Worm (Caenorhabditis elegans) whole organism, midembryonic: Measurements from ENCODE around the gene T25C12.3.

Experiments
- T22C8.4 ChIP-seq: fragments of 200-800 bp; sonication (Bioruptor generic); IDR thresholded peaks from 2 replicates; pipeline ENCODE4 v1.3.6; 2022; ENCODE audit warnings: missing genetic modification characterization, missing compliant biosample characterization
- cog-1 ChIP-seq: sonication (generic microtip); optimal IDR thresholded peaks from 2 replicates; lab custom pipeline; 2016; ENCODE audit warnings: missing genetic modification characterization, missing compliant biosample characterization
- flt-1 ChIP-seq: fragments of 200-800 bp; sonication (Bioruptor generic); IDR thresholded peaks from 2 replicates; pipeline ENCODE4 v1.3.6; 2022; ENCODE audit warnings: missing genetic modification characterization, missing compliant biosample characterization
- klf-2 ChIP-seq: fragments of 200-800 bp; sonication (Bioruptor generic); conservative IDR thresholded peaks from 2 replicates; pipeline ENCODE4 v1.3.6; 2022; ENCODE audit warnings: missing genetic modification reagents, missing genetic modification characterization, missing compliant biosample characterization
- med-1 ChIP-seq: sonication (generic microtip); optimal IDR thresholded peaks from 2 replicates; lab custom pipeline; 2017; ENCODE audit warnings: missing genetic modification characterization, mild to moderate bottlenecking, missing compliant biosample characterization, antibody characterized with exemption, missing genetic modification reagents; ENCODE audit not compliant: insufficient read depth
- ref-1 ChIP-seq: fragments of 200-800 bp; sonication (Bioruptor generic); conservative IDR thresholded peaks from 2 replicates; pipeline ENCODE4 v1.3.6; 2022; ENCODE audit warnings: missing genetic modification reagents, missing genetic modification characterization, missing compliant biosample characterization
- tab-1 ChIP-seq: fragments of 200-800 bp; sonication (Bioruptor generic); IDR thresholded peaks from 2 replicates; pipeline ENCODE4 v1.3.6; 2022; ENCODE audit warnings: missing genetic modification characterization, missing compliant biosample characterization
- ztf-23 ChIP-seq: fragments of 200-800 bp; sonication (Bioruptor generic); IDR thresholded peaks from 2 replicates; pipeline ENCODE4 v1.3.6; 2022; ENCODE audit warnings: missing genetic modification reagents, missing genetic modification characterization, missing compliant biosample characterization
- ztf-29 ChIP-seq: fragments of 200-800 bp; sonication (Bioruptor generic); IDR thresholded peaks from 2 replicates; pipeline ENCODE4 v1.3.6; 2022; ENCODE audit warnings: missing genetic modification reagents, missing genetic modification characterization, missing compliant biosample characterization

The T25C12.3 gene

DNA sequence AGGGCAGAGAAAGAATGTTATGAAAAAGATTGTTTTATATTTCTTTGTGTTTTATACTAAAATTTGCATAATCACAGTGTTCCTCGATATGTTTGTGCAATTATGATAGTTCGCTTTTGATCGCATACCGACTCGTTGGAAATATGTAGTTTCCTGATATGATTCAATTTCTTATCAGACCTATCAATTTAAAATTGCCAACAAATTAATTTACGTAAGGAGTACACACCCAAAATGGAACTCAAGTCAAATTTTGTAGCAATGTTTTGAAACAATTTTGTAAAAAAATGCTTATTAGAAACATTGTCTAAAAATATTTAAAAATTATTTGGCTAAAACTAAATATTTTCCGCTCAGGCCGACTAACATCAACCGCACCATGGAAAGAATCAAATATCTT is 790 bp upstream of the T25C12.3 start:
- TF ChIP-seq tab-1 (GFP tag; lab: Robert Waterston, UW) (no peak), klf-2 (GFP tag; lab: Robert Waterston, UW) (no peak), cog-1 (tag; lab: Kevin White, UChicago) (no peak), T22C8.4 (GFP tag; lab: Robert Waterston, UW) (no peak), ztf-29 (GFP tag; lab: Robert Waterston, UW) (no peak), flt-1 (GFP tag; lab: Robert Waterston, UW) (no peak), ztf-23 (no peak), med-1 (GFP tag; lab: Kevin White, UChicago) (no peak), ref-1 (GFP tag; lab: Robert Waterston, UW) (no peak)

DNA sequence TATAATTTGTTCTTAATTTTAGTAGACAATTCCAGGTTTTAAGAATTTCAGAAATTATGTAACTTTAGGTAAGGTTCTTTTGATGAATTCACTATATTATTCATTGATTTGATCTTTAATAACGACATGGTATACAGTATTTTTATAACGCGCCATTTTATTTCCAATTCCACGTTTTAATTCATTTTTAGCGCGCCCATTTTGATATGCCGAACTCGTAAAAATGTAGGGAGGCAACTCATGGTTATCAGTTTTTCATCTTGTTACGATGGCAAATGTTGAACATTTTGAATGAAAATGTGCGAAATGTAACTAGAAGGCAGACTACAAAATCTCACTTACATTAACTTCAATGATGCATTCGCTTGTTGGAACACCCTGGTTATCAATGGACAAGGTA is 928 bp downstream of the T25C12.3 start:
- TF ChIP-seq tab-1 (GFP tag; lab: Robert Waterston, UW), result no peak
- TF ChIP-seq T22C8.4 (GFP tag; lab: Robert Waterston, UW), result no peak
- no peak for TF ChIP-seq ztf-23
- no peak for TF ChIP-seq ztf-29 (GFP tag; lab: Robert Waterston, UW)
- no peak for TF ChIP-seq cog-1 (tag; lab: Kevin White, UChicago)
- no peak for TF ChIP-seq ref-1 (GFP tag; lab: Robert Waterston, UW)
- TF ChIP-seq flt-1 (GFP tag; lab: Robert Waterston, UW), result no peak

- TF ChIP-seq flt-1 (GFP tag; lab: Robert Waterston, UW) (no peak), tab-1 (GFP tag; lab: Robert Waterston, UW) (no peak), ztf-29 (GFP tag; lab: Robert Waterston, UW) (no peak), klf-2 (GFP tag; lab: Robert Waterston, UW) (no peak), cog-1 (tag; lab: Kevin White, UChicago) (no peak), med-1 (GFP tag; lab: Kevin White, UChicago) (no peak), T22C8.4 (GFP tag; lab: Robert Waterston, UW) (no peak)
Observed at ce11 chrX:11491835-11492234, 8.0 kb downstream of the T25C12.3 start.

- no peak for TF ChIP-seq ztf-23
- no peak for TF ChIP-seq ztf-29 (GFP tag; lab: Robert Waterston, UW)
Observed at ce11 chrX:11489830-11490229, 10.0 kb downstream of the T25C12.3 start, which contains the start of gene spp-21. TSS of gene spp-21 (plus strand) at chrX:11490130.

DNA sequence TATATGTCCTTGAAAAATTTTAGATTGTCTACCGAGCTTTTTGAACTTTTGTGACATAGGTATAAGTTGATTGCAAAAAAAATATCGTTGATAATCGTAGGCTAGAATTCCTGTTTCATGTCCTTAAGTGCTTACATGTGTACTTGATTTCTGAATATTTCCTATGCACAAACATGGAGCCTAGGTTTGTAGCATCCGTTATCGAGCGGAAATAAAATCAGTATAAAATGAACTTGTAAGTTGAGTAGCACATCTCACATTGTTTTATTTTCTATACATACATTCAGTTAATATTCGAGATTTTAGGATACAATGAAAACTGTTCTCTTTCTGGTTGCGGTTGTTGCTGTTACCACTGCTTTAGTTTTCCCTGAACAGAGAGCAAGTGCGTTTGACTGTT is 12.3 kb downstream of the T25C12.3 start, which contains the start of gene spp-9:
spp-9 (plus strand) TSS at position 301 of the 400 bp plus-strand sequence.
- TF ChIP-seq med-1 (GFP tag; lab: Kevin White, UChicago) (no peak), ref-1 (GFP tag; lab: Robert Waterston, UW) (no peak), flt-1 (GFP tag; lab: Robert Waterston, UW) (no peak), tab-1 (GFP tag; lab: Robert Waterston, UW) (no peak), ztf-29 (GFP tag; lab: Robert Waterston, UW) (no peak), ztf-23 (no peak), cog-1 (tag; lab: Kevin White, UChicago) (no peak), T22C8.4 (GFP tag; lab: Robert Waterston, UW) (no peak), klf-2 (GFP tag; lab: Robert Waterston, UW) (no peak)

DNA sequence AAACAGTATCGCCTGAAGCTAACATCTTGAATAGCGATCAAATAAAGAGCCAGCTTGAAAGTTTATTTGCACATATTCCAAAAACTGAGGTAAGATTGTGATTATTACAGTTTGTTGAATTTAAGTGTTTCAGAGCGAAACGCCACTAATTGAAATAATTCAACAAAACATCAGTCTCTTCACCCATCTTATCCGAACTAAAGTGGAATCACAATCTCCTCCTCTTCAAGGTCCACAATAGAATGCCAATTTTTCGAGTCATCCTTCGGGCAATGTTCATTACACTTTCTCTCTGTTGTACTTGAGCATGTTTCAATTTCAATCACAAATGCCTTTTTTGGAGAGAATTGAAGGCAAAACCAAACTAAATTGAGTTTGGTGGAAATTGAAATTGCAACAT is 15.8 kb downstream of the T25C12.3 start:
- no peak for TF ChIP-seq ztf-29 (GFP tag; lab: Robert Waterston, UW)
- no peak for TF ChIP-seq ztf-23
- no peak for TF ChIP-seq T22C8.4 (GFP tag; lab: Robert Waterston, UW)
- no peak for TF ChIP-seq flt-1 (GFP tag; lab: Robert Waterston, UW)
- no peak for TF ChIP-seq klf-2 (GFP tag; lab: Robert Waterston, UW)
- TF ChIP-seq med-1 (GFP tag; lab: Kevin White, UChicago), result no peak
- no peak for TF ChIP-seq tab-1 (GFP tag; lab: Robert Waterston, UW)
- TF ChIP-seq ref-1 (GFP tag; lab: Robert Waterston, UW), result no peak
- TF ChIP-seq cog-1 (tag; lab: Kevin White, UChicago), result no peak

DNA sequence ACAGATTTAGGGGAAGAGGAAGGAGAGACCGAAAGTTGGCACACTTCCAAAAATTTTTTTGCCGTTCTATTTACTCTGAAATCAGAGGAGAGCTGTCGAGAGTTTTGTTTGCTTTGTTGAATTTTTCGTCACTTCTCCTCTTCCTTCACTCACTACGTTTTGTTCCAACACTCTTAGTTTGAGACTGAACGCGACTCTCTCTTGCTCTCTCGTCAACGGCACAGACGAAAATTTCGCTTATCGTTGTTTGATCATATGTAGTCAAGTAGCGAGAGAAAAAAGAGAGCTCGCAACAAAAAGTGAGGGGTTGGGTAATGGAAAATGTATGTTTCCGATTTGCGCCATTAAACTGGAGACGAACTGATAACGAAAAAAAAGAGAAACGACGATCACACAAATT is 17.2 kb downstream of the T25C12.3 start:
- TF ChIP-seq ref-1 (GFP tag; lab: Robert Waterston, UW) (no peak), ztf-23 (no peak), med-1 (GFP tag; lab: Kevin White, UChicago) (no peak), tab-1 (GFP tag; lab: Robert Waterston, UW) (no peak), flt-1 (GFP tag; lab: Robert Waterston, UW) (no peak), klf-2 (GFP tag; lab: Robert Waterston, UW) (no peak), cog-1 (tag; lab: Kevin White, UChicago) (no peak), ztf-29 (GFP tag; lab: Robert Waterston, UW) (no peak), T22C8.4 (GFP tag; lab: Robert Waterston, UW) (no peak)

DNA sequence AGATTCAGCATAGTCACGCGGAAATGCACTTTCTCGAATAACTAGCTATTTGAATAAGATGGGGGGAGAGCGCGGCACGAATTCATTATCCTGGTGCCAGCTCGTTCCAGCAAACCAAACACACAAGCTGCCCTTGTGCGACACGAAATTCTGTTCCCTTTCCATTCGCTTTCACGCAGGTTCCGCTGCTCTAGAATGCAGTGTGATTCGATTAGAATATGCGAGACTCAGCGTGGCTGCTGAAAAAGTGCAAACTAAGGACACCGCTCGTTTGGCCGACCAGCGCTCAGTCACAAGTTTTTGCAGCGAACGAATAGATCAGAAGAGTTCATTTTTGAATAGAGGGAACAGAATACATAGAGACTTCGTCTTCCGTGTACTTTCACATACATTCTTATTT is 17.7 kb downstream of the T25C12.3 start:
- no peak for TF ChIP-seq T22C8.4 (GFP tag; lab: Robert Waterston, UW)
- TF ChIP-seq med-1 (GFP tag; lab: Kevin White, UChicago), result no peak
- TF ChIP-seq tab-1 (GFP tag; lab: Robert Waterston, UW), result no peak
- TF ChIP-seq ztf-29 (GFP tag; lab: Robert Waterston, UW), result no peak
- no peak for TF ChIP-seq klf-2 (GFP tag; lab: Robert Waterston, UW)
- no peak for TF ChIP-seq flt-1 (GFP tag; lab: Robert Waterston, UW)
- no peak for TF ChIP-seq ztf-23
- TF ChIP-seq cog-1 (tag; lab: Kevin White, UChicago), result no peak
- no peak for TF ChIP-seq ref-1 (GFP tag; lab: Robert Waterston, UW)

- TF ChIP-seq T22C8.4 (GFP tag; lab: Robert Waterston, UW) (no peak), med-1 (GFP tag; lab: Kevin White, UChicago) (no peak), klf-2 (GFP tag; lab: Robert Waterston, UW) (no peak), cog-1 (tag; lab: Kevin White, UChicago) (no peak), tab-1 (GFP tag; lab: Robert Waterston, UW) (no peak), ztf-23 (no peak), ztf-29 (GFP tag; lab: Robert Waterston, UW) (no peak), ref-1 (GFP tag; lab: Robert Waterston, UW) (no peak)
Observed at ce11 chrX:11481825-11482093, 18.0 kb downstream of the T25C12.3 start.
